Worm (Caenorhabditis elegans): Measurements from ENCODE around the gene ykt-6.

DNA sequence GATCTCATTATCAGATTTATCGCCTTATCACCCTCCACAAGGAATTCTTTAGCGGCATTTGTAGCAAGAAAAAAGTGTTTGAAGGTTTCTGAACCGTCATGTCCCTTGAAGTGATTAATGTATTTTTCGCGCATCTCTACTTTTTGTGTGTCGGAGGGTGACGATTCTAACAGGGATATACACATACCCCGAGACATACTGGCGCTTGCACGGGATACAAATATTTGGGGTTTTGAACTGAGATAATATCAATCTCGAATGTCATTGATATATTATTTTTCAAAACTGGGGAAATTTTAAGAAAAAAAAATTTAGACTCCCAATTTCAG, 18.2 kb upstream of the ykt-6 start:
- TF ChIP-seq nhr-12 (tag; optimal IDR thresholded peaks at IDR 0.05): no peak
- no peak for TF ChIP-seq unc-39 (tag; optimal IDR thresholded peaks at IDR 0.05)
- no peak for TF ChIP-seq ztf-4 (tag; optimal IDR thresholded peaks at IDR 0.05)
- no peak for TF ChIP-seq fos-1 (tag; optimal IDR thresholded peaks at IDR 0.05)
- TF ChIP-seq snpc-4 (tag; optimal IDR thresholded peaks at IDR 0.05): no peak
- TF ChIP-seq fkh-10 (GFP tag; optimal IDR thresholded peaks at IDR 0.05): no peak
- TF ChIP-seq zag-1 (tag; optimal IDR thresholded peaks at IDR 0.05): no peak
